Worm (Caenorhabditis elegans): ENCODE measurements around the gene srt-48.

Gene srt-48

ce11 chrIV:15024426-15024825, 44.3 kb downstream of the srt-48 start:
- TF ChIP-seq flh-1 (GFP tag; optimal IDR thresholded peaks at IDR 0.05) (no peak), elt-3 (tag; optimal IDR thresholded peaks at IDR 0.05) (no peak), bed-3 (GFP tag; optimal IDR thresholded peaks at IDR 0.05) (no peak), lin-13 (tag; optimal IDR thresholded peaks at IDR 0.05) (no peak), unc-39 (tag; optimal IDR thresholded peaks at IDR 0.05) (no peak), unc-120 (tag; optimal IDR thresholded peaks at IDR 0.05; ENCODE audit: poor library complexity, severe bottlenecking) (no peak), ceh-83 (GFP tag; optimal IDR thresholded peaks at IDR 0.05) (no peak), nhr-237 (tag; optimal IDR thresholded peaks at IDR 0.05) (no peak), M03D4.4 (tag; optimal IDR thresholded peaks at IDR 0.05) (no peak), drap-1 (GFP tag; optimal IDR thresholded peaks at IDR 0.05) (no peak), ceh-43 (GFP tag; optimal IDR thresholded peaks at IDR 0.05) (no peak), sptf-1 (tag; optimal IDR thresholded peaks at IDR 0.05) (no peak), tbx-8 (GFP tag; optimal IDR thresholded peaks at IDR 0.05) (no peak), nhr-76 (tag; optimal IDR thresholded peaks at IDR 0.05) (no peak), ceh-39 (tag; optimal IDR thresholded peaks at IDR 0.05) (no peak), lsy-2 (tag; optimal IDR thresholded peaks at IDR 0.05) (no peak), unc-62 (GFP tag; optimal IDR thresholded peaks at IDR 0.05) (no peak), pha-4 (tag; optimal IDR thresholded peaks at IDR 0.05) (no peak), cnd-1 (tag; optimal IDR thresholded peaks at IDR 0.05) (no peak)

- TF ChIP-seq mls-2 (tag; optimal IDR thresholded peaks at IDR 0.05): peak; percentile 43
- TF ChIP-seq unc-120 (tag; optimal IDR thresholded peaks at IDR 0.05; ENCODE audit: poor library complexity, severe bottlenecking): no peak
- TF ChIP-seq mab-5 (tag; optimal IDR thresholded peaks at IDR 0.05): no peak
- TF ChIP-seq ces-1 (GFP tag; optimal IDR thresholded peaks at IDR 0.05): peak; percentile 61
Measured at ce11 chrIV:15020958-15021357, 47.8 kb downstream of the srt-48 start.

DNA sequence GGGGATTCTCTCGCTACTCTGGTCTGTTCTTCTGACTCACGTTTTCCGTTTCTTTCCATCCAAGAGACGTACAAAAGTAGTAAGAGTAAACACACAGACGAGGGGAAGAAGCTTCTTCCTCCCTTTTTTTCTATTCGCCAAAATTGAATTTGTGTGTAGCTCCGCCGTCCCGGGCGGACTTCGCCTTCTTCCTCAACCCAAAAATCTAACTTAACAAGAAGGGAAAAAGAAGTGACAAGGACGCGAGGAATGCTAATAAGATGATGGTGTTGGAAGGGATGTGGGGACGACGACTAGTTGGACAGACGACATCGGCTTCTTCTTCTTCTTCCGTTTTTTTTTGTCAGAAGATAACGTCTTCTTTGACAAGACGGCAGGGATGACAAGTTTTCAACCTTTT, 51.7 kb downstream of the srt-48 start:
- peak; percentile 98 for TF ChIP-seq ces-1 (GFP tag; optimal IDR thresholded peaks at IDR 0.05)
- no peak for TF ChIP-seq pha-4 (tag; optimal IDR thresholded peaks at IDR 0.05)
- no peak for TF ChIP-seq sptf-1 (tag; optimal IDR thresholded peaks at IDR 0.05)

Data from whole organism, mixed stage, embryonic.